Worm (Caenorhabditis elegans) whole organism, young adult: ENCODE measurements around the gene toc-1.

Experiments
- F23B12.7 ChIP-seq: sonication (generic microtip); optimal IDR thresholded peaks from 2 replicates; lab custom pipeline; 2017; ENCODE audit warnings: missing genetic modification characterization, mild to moderate bottlenecking, missing compliant biosample characterization, antibody characterized with exemption, moderate library complexity; ENCODE audit not compliant: insufficient read depth
- Y53F4B.3 ChIP-seq: fragments of 200-800 bp; sonication (Bioruptor generic); IDR thresholded peaks from 2 replicates; pipeline ENCODE4 v1.3.6; 2022; ENCODE audit warnings: missing genetic modification reagents, missing genetic modification characterization, missing compliant biosample characterization
- akir-1 ChIP-seq: fragments of 200-800 bp; sonication (Bioruptor generic); optimal IDR thresholded peaks from 2 replicates; lab custom pipeline; 2018; ENCODE audit warnings: mild to moderate bottlenecking, missing genetic modification characterization, moderate library complexity, missing compliant biosample characterization
- ceh-27 ChIP-seq: fragments of 200-800 bp; sonication (Bioruptor generic); optimal IDR thresholded peaks from 2 replicates; lab custom pipeline; 2018; ENCODE audit warnings: mild to moderate bottlenecking, missing genetic modification characterization, moderate library complexity, missing compliant biosample characterization
- dpl-1 ChIP-seq: fragments of 150-350 bp; optimal IDR thresholded peaks from 2 replicates; lab custom pipeline; 2014; ENCODE audit warnings: missing biosample characterization, missing genetic modification reagents, missing genetic modification characterization
- ets-4 ChIP-seq: fragments of 200-800 bp; sonication (Bioruptor generic); optimal IDR thresholded peaks from 2 replicates; lab custom pipeline; 2018; ENCODE audit warnings: mild to moderate bottlenecking, missing genetic modification characterization, missing compliant biosample characterization
- madf-8 ChIP-seq: fragments of 200-800 bp; sonication (Bioruptor generic); conservative IDR thresholded peaks from 2 replicates; pipeline ENCODE4 v1.3.6; 2022; ENCODE audit warnings: missing genetic modification reagents, missing genetic modification characterization, missing compliant biosample characterization
- snpc-4 ChIP-seq, 5 experiments: fragments of 150-350 bp in 1 of 5; sonication (generic microtip) in 4 of 5; optimal IDR thresholded peaks; 2 replicates each; lab custom pipeline; 2014 to 2018; ENCODE audit warnings: missing genetic modification characterization in 5 of 5, missing biosample characterization in 3 of 5, antibody characterized with exemption in 2 of 5, mild to moderate bottlenecking in 2 of 5, missing compliant biosample characterization in 2 of 5, missing genotype in 2 of 5, moderate library complexity in 2 of 5, missing genetic modification reagents in 1 of 5
- unc-130 ChIP-seq: sonication (generic microtip); optimal IDR thresholded peaks from 2 replicates; lab custom pipeline; 2016; ENCODE audit warnings: missing genetic modification reagents, missing genetic modification characterization, missing compliant biosample characterization
- unc-62 ChIP-seq: fragments of 150-350 bp; optimal IDR thresholded peaks from 2 replicates; lab custom pipeline; 2014; ENCODE audit warnings: missing biosample characterization, missing genetic modification reagents, missing genetic modification characterization
- ztf-28 ChIP-seq: fragments of 200-800 bp; sonication (Bioruptor generic); IDR thresholded peaks from 2 replicates; pipeline ENCODE4 v1.3.6; 2022; ENCODE audit warnings: missing genetic modification reagents, missing genetic modification characterization, missing compliant biosample characterization

DNA sequence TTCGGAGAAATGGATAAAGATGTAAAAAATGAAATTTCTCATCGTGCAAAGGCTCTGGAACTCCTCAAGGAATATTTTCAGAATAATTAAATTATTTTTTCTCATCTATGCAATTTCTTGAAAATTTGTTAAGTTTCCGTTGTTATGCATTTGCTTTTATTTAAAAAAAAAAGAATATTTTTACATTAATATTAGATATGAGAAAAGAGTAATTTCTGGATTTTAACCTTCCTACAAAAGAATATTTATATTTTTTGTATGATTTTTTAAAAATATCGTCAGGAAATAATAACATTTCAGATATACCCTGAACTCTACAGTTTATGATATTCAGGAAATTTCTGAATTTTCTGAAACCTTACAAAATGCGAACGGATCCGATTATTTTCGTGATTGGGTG, 10.2 kb upstream of the toc-1 start, which contains the start of gene gro-1:
- TF ChIP-seq Y53F4B.3 (GFP tag; lab: Robert Waterston, UW) (no peak), snpc-4 (GFP tag; optimal IDR thresholded peaks at IDR 0.05; lab: Kevin White, UChicago) (no peak), snpc-4 (tag; optimal IDR thresholded peaks at IDR 0.05; lab: Kevin White, UChicago) (no peak), unc-62 (GFP tag; lab: Kevin White, UChicago) (no peak), ceh-27 (no peak), madf-8 (GFP tag; lab: Robert Waterston, UW) (no peak), F23B12.7 (tag; lab: Kevin White, UChicago) (no peak), unc-130 (no peak), ztf-28 (GFP tag; lab: Robert Waterston, UW) (no peak), dpl-1 (GFP tag; lab: Kevin White, UChicago) (no peak), akir-1 (GFP tag; lab: Kevin White, UChicago) (no peak), ets-4 (no peak)
